Worm (Caenorhabditis elegans): ENCODE measurements around the gene ocr-3.

The ocr-3 gene

DNA sequence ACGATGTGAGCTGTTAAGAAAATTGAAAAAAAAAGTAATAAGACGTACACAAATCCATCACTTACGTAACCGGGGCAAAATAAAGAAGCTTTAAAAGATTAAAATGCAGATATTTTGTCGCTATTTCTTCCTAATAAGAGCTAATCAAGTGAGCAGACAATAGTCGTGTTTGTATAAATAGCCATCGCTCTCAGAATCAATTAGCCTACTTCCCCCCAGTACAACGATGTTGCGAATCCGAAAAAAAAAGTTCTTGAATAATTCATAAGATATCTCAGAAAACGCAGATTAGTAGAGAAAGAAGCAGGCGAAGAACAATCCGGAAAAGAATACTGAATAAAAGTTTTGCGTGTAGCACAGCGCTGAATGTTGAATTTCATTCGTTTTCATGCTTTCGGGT, 46.7 kb downstream of the ocr-3 start:
- TF ChIP-seq K09A11.1 (tag; optimal IDR thresholded peaks at IDR 0.05; ENCODE audit: insufficient read depth), result no peak
- TF ChIP-seq ets-4 (tag; optimal IDR thresholded peaks at IDR 0.05), result no peak
- TF ChIP-seq pha-2 (tag; optimal IDR thresholded peaks at IDR 0.05), result no peak
- no peak for TF ChIP-seq ref-2 (tag; optimal IDR thresholded peaks at IDR 0.05)
- no peak for TF ChIP-seq hlh-8 (tag; optimal IDR thresholded peaks at IDR 0.05)
- TF ChIP-seq pqm-1 (tag; optimal IDR thresholded peaks at IDR 0.05), result no peak
- no peak for TF ChIP-seq ceh-24 (tag; optimal IDR thresholded peaks at IDR 0.05)
- TF ChIP-seq ceh-18 (tag; optimal IDR thresholded peaks at IDR 0.05), result no peak

DNA sequence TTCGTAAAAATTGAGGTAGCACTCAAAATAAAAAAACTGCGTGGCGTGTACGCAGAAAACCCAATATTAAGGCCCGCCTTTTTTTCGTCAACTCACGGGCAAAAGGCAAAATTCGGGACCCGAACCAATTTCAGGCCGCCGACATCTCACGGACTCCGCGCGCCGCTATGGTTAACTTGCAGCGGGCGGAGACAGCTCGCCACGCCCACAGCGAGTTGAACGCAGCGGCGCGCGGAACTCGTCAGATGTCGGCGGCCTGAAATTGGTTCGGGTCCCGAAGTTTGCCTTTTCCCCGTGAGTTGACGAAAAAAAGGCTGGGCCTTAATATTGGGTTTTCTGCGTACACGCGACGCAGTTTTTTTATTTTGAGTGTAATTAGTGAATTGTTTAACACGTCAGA, 52.6 kb downstream of the ocr-3 start:
- TF ChIP-seq ceh-31 (tag; optimal IDR thresholded peaks at IDR 0.05), result no peak
- TF ChIP-seq pag-3 (tag; optimal IDR thresholded peaks at IDR 0.05; ENCODE audit: borderline replicate concordance), result no peak
- TF ChIP-seq zip-5 (tag; optimal IDR thresholded peaks at IDR 0.05), result no peak
- TF ChIP-seq ceh-22 (tag; optimal IDR thresholded peaks at IDR 0.05), result no peak
- no peak for TF ChIP-seq K09A11.1 (tag; optimal IDR thresholded peaks at IDR 0.05; ENCODE audit: insufficient read depth)
- TF ChIP-seq hlh-8 (tag; optimal IDR thresholded peaks at IDR 0.05), result no peak
- TF ChIP-seq pat-9 (tag; optimal IDR thresholded peaks at IDR 0.05), result no peak
- no peak for TF ChIP-seq pros-1 (tag; optimal IDR thresholded peaks at IDR 0.05)
- TF ChIP-seq ahr-1 (tag; optimal IDR thresholded peaks at IDR 0.05), result no peak
- TF ChIP-seq ama-1 (optimal IDR thresholded peaks at IDR 0.05), result no peak
- no peak for TF ChIP-seq ceh-18 (tag; optimal IDR thresholded peaks at IDR 0.05)
- no peak for TF ChIP-seq ceh-19 (GFP tag; optimal IDR thresholded peaks at IDR 0.05)
- no peak for TF ChIP-seq hlh-15 (tag; optimal IDR thresholded peaks at IDR 0.05)
- TF ChIP-seq ceh-6 (GFP tag; optimal IDR thresholded peaks at IDR 0.05), result no peak
- no peak for TF ChIP-seq ztf-16 (tag; optimal IDR thresholded peaks at IDR 0.05)

DNA sequence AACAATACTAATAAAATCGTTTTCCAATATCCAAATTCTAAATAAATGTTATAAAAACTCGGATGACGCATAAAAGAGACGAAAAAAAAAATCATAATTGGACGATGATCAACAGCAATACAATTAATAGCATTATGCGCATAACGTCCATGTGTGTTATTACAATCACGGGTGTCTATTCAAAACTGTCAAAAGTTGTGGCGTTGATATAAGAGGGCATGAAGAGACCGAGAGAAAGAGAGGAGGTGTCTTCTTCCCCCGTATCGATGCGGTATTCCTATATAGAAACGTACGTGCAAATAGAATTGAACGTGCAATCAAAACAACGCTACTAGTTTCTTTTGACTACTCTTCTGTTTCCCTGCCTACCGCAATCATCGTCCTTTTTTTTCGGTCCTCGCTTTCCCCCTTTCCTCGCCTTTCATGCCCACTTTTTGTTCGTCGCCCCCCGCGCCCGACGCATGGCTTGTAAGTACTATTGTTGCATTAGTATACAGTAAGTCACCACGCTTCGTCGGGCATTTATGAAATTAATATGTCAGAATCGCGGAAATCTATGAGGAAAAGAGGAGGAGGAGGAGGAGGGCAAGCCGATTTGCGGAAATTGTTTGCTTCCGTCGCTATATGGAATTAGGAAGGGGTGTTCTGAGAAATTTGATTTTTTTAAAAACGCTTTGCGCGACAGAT, 53.5 kb downstream of the ocr-3 start:
- TF ChIP-seq eyg-1 (tag; optimal IDR thresholded peaks at IDR 0.05), result no peak
- TF ChIP-seq sox-4 (tag; optimal IDR thresholded peaks at IDR 0.05), result no peak
- TF ChIP-seq ceh-22 (tag; optimal IDR thresholded peaks at IDR 0.05), result no peak
- peak; percentile 8 for TF ChIP-seq ceh-31 (tag; optimal IDR thresholded peaks at IDR 0.05)
- peak; percentile 63 for TF ChIP-seq sdc-2 (tag; optimal IDR thresholded peaks at IDR 0.05)

DNA sequence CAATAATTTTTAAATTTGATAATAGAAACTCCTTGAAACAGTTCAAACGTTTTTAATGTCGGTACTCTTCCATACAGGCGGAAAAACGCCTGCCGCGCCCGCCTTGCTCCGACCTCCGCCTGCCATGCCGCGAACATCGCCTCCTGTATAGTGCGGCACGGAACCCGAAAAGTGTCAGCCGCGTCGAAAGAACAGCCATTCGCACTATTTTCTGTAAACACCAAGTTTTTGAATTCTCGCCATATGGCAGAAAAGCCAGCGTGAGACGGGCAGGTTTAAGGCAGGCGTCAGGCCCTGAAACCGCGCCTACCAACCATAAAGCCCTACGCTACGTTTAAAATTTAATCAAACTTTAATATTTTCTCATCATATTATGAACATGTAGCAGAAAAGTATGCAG, 54.3 kb downstream of the ocr-3 start:
- TF ChIP-seq nhr-232 (tag; optimal IDR thresholded peaks at IDR 0.05) (no peak), fkh-6 (tag; optimal IDR thresholded peaks at IDR 0.05) (no peak), ceh-34 (tag; optimal IDR thresholded peaks at IDR 0.05) (no peak), ceh-30 (tag; optimal IDR thresholded peaks at IDR 0.05) (no peak), ceh-6 (GFP tag; optimal IDR thresholded peaks at IDR 0.05) (no peak), npax-4 (tag; optimal IDR thresholded peaks at IDR 0.05) (no peak), mec-3 (tag; optimal IDR thresholded peaks at IDR 0.05; ENCODE audit: borderline replicate concordance) (no peak), fax-1 (tag; optimal IDR thresholded peaks at IDR 0.05) (no peak), odd-2 (tag; optimal IDR thresholded peaks at IDR 0.05) (no peak), elt-4 (tag; optimal IDR thresholded peaks at IDR 0.05) (no peak), pax-1 (tag; optimal IDR thresholded peaks at IDR 0.05) (no peak), syd-9 (tag; optimal IDR thresholded peaks at IDR 0.05) (no peak), unc-55 (GFP tag; optimal IDR thresholded peaks at IDR 0.05) (no peak), dve-1 (tag; optimal IDR thresholded peaks at IDR 0.05) (no peak), pag-3 (tag; optimal IDR thresholded peaks at IDR 0.05; ENCODE audit: borderline replicate concordance) (no peak), nhr-11 (tag; optimal IDR thresholded peaks at IDR 0.05) (no peak), ceh-9 (tag; optimal IDR thresholded peaks at IDR 0.05) (no peak)
